Fruit fly (Drosophila melanogaster) whole organism, pupa: ENCODE measurements around the gene CG42529.

ENCODE experiments used
- CG10348 ChIP-seq: fragments of 200-800 bp; sonication (Bioruptor generic); IDR thresholded peaks from 2 replicates; pipeline ENCODE4 v1.3.6; 2022; ENCODE audit warnings: missing biosample characterization, missing genetic modification characterization
- CG12605 ChIP-seq: fragments of 200-800 bp; sonication (Bioruptor generic); IDR thresholded peaks from 2 replicates; pipeline ENCODE4 v1.3.6; 2022; ENCODE audit warnings: missing biosample characterization, missing genetic modification characterization
- CG15710 ChIP-seq: fragments of 200-800 bp; sonication (Bioruptor generic); optimal IDR thresholded peaks from 2 replicates; lab custom pipeline; 2018; ENCODE audit warnings: missing biosample characterization, mild to moderate bottlenecking, missing genetic modification characterization, moderate library complexity
- CG8159 ChIP-seq: fragments of 200-800 bp; sonication (Bioruptor generic); optimal IDR thresholded peaks from 3 replicates; lab custom pipeline; 2018; ENCODE audit warnings: missing biosample characterization, mild to moderate bottlenecking, missing genetic modification characterization, moderate library complexity
- Pif1A ChIP-seq: fragments of 200-800 bp; sonication (Bioruptor generic); optimal IDR thresholded peaks from 3 replicates; lab custom pipeline; 2016; ENCODE audit warnings: missing biosample characterization, missing genetic modification characterization
- Pif1B ChIP-seq: fragments of 200-800 bp; sonication (Bioruptor generic); optimal IDR thresholded peaks from 3 replicates; lab custom pipeline; 2016; ENCODE audit warnings: missing biosample characterization, missing genetic modification characterization
- fd96Ca ChIP-seq: fragments of 200-800 bp; sonication (Bioruptor generic); IDR thresholded peaks from 3 replicates; pipeline ENCODE4 v1.3.6; 2022; ENCODE audit warnings: missing biosample characterization, missing genetic modification characterization

DNA sequence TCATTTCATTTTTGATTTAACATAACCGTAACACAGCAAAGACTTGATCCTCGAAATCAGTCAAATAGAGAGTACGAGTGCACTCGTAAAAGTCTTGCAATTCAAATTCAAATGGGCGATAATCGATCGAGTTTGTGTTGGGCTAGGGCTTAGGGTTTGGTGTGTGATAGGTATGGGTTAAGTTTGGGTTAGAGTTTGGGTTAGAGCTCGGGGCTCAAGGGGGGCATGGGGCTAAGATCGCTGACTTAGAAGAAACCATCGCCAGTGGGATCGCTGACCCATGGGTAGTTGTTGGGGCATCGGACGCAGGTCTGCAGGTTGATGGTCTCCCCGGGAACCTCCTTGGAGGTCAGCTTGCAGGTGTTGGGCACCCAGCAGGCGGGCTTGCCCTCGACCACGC is 27.7 kb upstream of the CG42529 start:
- TF ChIP-seq fd96Ca (GFP tag; lab: Robert Waterston, UW): no peak
- TF ChIP-seq CG10348: no peak
- TF ChIP-seq Pif1B (GFP tag; lab: Kevin White, UChicago): no peak
- TF ChIP-seq Pif1A (GFP tag; lab: Kevin White, UChicago): no peak
- no peak for TF ChIP-seq CG8159 (tag; lab: Kevin White, UChicago)
- TF ChIP-seq CG15710 (tag; lab: Kevin White, UChicago): no peak
- TF ChIP-seq CG12605 (GFP tag; lab: Robert Waterston, UW): no peak
